Comparison of ENCODE assay signal across 1 worm cellular context in genomic region chrII:14247748-14248502, ce11.
TF ChIP-seq lines count a peak whose summit lies in the region.

No protein-coding gene starts in this region.

TF ChIP-seq in whole organism, L4 larva, 104 proteins besides CTCF, POLR2A, EP300 and RAD21 (continued from another document):
- peak; percentile 63; the same call in 1 of the 2 replicates for TF ChIP-seq nhr-42 (GFP tag; IDR thresholded peaks at IDR 0.05; lab: Robert Waterston, UW)
- TF ChIP-seq dmd-6 (GFP tag; IDR thresholded peaks at IDR 0.05; lab: Robert Waterston, UW) = peak; percentile 62
- peak; percentile 52 for TF ChIP-seq dpl-1 (GFP tag; optimal IDR thresholded peaks at IDR 0.05; lab: Kevin White, UChicago)
- TF ChIP-seq rbr-2 (tag; optimal IDR thresholded peaks at IDR 0.05; lab: Kevin White, UChicago) = peak; percentile 18
- TF ChIP-seq lsy-2 (tag; optimal IDR thresholded peaks at IDR 0.05; lab: Kevin White, UChicago) = peak in 1 of 2 experiments; percentile 20
- no peak for TF ChIP-seq lir-3 (tag; optimal IDR thresholded peaks at IDR 0.05; lab: Kevin White, UChicago)
- TF ChIP-seq lin-13 (GFP tag; optimal IDR thresholded peaks at IDR 0.05; lab: Kevin White, UChicago) = no peak
- TF ChIP-seq mep-1 (tag; optimal IDR thresholded peaks at IDR 0.05; lab: Kevin White, UChicago) = peak; percentile 75
- peak; percentile 80 for TF ChIP-seq mxl-3 (GFP tag; optimal IDR thresholded peaks at IDR 0.05; lab: Kevin White, UChicago)
- peak in 1 of 2 experiments; percentile 29 for TF ChIP-seq unc-62 (GFP tag; optimal IDR thresholded peaks at IDR 0.05 in 1 of 2; lab: Kevin White, UChicago)
- no peak for TF ChIP-seq unc-62 (tag; optimal IDR thresholded peaks at IDR 0.05; lab: Kevin White, UChicago)
- no peak for TF ChIP-seq hif-1 (tag; optimal IDR thresholded peaks at IDR 0.05; lab: Kevin White, UChicago)
- no peak for TF ChIP-seq nhr-10 (tag; optimal IDR thresholded peaks at IDR 0.05; lab: Kevin White, UChicago)
- no peak for TF ChIP-seq F26F4.8 (GFP tag; conservative IDR thresholded peaks at IDR 0.05; lab: Robert Waterston, UW)
- TF ChIP-seq nhr-76 (tag; optimal IDR thresholded peaks at IDR 0.05; lab: Kevin White, UChicago) = no peak
